Worm (Caenorhabditis elegans) whole organism, late embryonic: ENCODE measurements around the gene gakh-1.

Experiments used
- C08G9.2 ChIP-seq: sonication (generic microtip); optimal IDR thresholded peaks from 2 replicates; lab custom pipeline; 2016; ENCODE audit warnings: mild to moderate bottlenecking, missing genetic modification characterization, moderate library complexity, missing compliant biosample characterization
- C38D4.7 ChIP-seq: fragments of 200-800 bp; sonication (Bioruptor generic); optimal IDR thresholded peaks from 2 replicates; lab custom pipeline; 2018; ENCODE audit warnings: mild to moderate bottlenecking, missing genetic modification characterization, moderate library complexity, missing compliant biosample characterization
- F13H6.1 ChIP-seq: sonication (generic microtip); optimal IDR thresholded peaks from 2 replicates; lab custom pipeline; 2016; ENCODE audit warnings: missing genetic modification characterization, missing compliant biosample characterization
- K02D7.2 ChIP-seq: sonication (generic microtip); optimal IDR thresholded peaks from 2 replicates; lab custom pipeline; 2017; ENCODE audit warnings: mild to moderate bottlenecking, missing genetic modification characterization, missing compliant biosample characterization
- K09A11.1 ChIP-seq: sonication (generic microtip); optimal IDR thresholded peaks from 2 replicates; lab custom pipeline; 2017; ENCODE audit warnings: antibody characterized with exemption, mild to moderate bottlenecking, missing genetic modification characterization, missing compliant biosample characterization; ENCODE audit not compliant: insufficient read depth
- ahr-1 ChIP-seq: sonication (generic microtip); optimal IDR thresholded peaks from 2 replicates; lab custom pipeline; 2016; ENCODE audit warnings: missing genetic modification characterization, missing compliant biosample characterization
- ama-1 ChIP-seq: fragments of 150-350 bp; optimal IDR thresholded peaks from 2 replicates; lab custom pipeline; 2014
- ceh-18 ChIP-seq: sonication (generic microtip); optimal IDR thresholded peaks from 2 replicates; lab custom pipeline; 2016; ENCODE audit warnings: missing genetic modification characterization, missing compliant biosample characterization
- ceh-19 ChIP-seq: fragments of 200-800 bp; sonication (Bioruptor generic); optimal IDR thresholded peaks from 2 replicates; lab custom pipeline; 2018; ENCODE audit warnings: mild to moderate bottlenecking, missing genetic modification characterization, missing compliant biosample characterization
- ceh-2 ChIP-seq: sonication (generic microtip); optimal IDR thresholded peaks from 2 replicates; lab custom pipeline; 2016; ENCODE audit warnings: missing genotype, missing genetic modification characterization, missing compliant biosample characterization
- ceh-22 ChIP-seq: sonication (generic microtip); optimal IDR thresholded peaks from 2 replicates; lab custom pipeline; 2017; ENCODE audit warnings: missing biosample characterization, missing genetic modification characterization
- ceh-30 ChIP-seq: fragments of 150-350 bp; optimal IDR thresholded peaks from 2 replicates; lab custom pipeline; 2014; ENCODE audit warnings: missing biosample characterization, missing genetic modification characterization
- ceh-31 ChIP-seq: sonication (generic microtip); optimal IDR thresholded peaks from 2 replicates; lab custom pipeline; 2016; ENCODE audit warnings: missing genetic modification characterization, missing compliant biosample characterization
- ceh-34 ChIP-seq: sonication (generic microtip); optimal IDR thresholded peaks from 2 replicates; lab custom pipeline; 2016; ENCODE audit warnings: mild to moderate bottlenecking, missing genetic modification characterization, missing compliant biosample characterization
- ceh-48 ChIP-seq: sonication (generic microtip); optimal IDR thresholded peaks from 2 replicates; lab custom pipeline; 2016; ENCODE audit warnings: missing genetic modification characterization, inconsistent platforms, missing compliant biosample characterization
- ceh-6 ChIP-seq: fragments of 200-800 bp; sonication (Bioruptor generic); optimal IDR thresholded peaks from 2 replicates; lab custom pipeline; 2018; ENCODE audit warnings: mild to moderate bottlenecking, missing genetic modification characterization, missing compliant biosample characterization
- che-1 ChIP-seq: sonication (generic microtip); optimal IDR thresholded peaks from 2 replicates; lab custom pipeline; 2016; ENCODE audit warnings: mild to moderate bottlenecking, missing genetic modification characterization, missing compliant biosample characterization
- dmd-4 ChIP-seq: sonication (generic microtip); optimal IDR thresholded peaks from 2 replicates; lab custom pipeline; 2016; ENCODE audit warnings: borderline replicate concordance, missing genetic modification characterization, missing compliant biosample characterization
- dve-1 ChIP-seq: sonication (generic microtip); optimal IDR thresholded peaks from 2 replicates; lab custom pipeline; 2017; ENCODE audit warnings: antibody characterized with exemption, mild to moderate bottlenecking, missing genetic modification characterization, missing compliant biosample characterization
- elt-4 ChIP-seq: sonication (generic microtip); optimal IDR thresholded peaks from 2 replicates; lab custom pipeline; 2016; ENCODE audit warnings: missing genetic modification characterization, missing compliant biosample characterization
- ets-4 ChIP-seq: sonication (generic microtip); optimal IDR thresholded peaks from 2 replicates; lab custom pipeline; 2016; ENCODE audit warnings: missing genetic modification characterization, missing compliant biosample characterization
- eyg-1 ChIP-seq: sonication (generic microtip); optimal IDR thresholded peaks from 2 replicates; lab custom pipeline; 2016; ENCODE audit warnings: missing genotype, missing genetic modification characterization, missing compliant biosample characterization
- fkh-10 ChIP-seq: fragments of 150-350 bp; optimal IDR thresholded peaks from 2 replicates; lab custom pipeline; 2014; ENCODE audit warnings: missing biosample characterization, missing genetic modification reagents, missing genetic modification characterization
- fkh-6 ChIP-seq: sonication (generic microtip); optimal IDR thresholded peaks from 2 replicates; lab custom pipeline; 2016; ENCODE audit warnings: missing genetic modification characterization, missing compliant biosample characterization
- hlh-13 ChIP-seq: fragments of 200-800 bp; sonication (Bioruptor generic); optimal IDR thresholded peaks from 2 replicates; lab custom pipeline; 2018; ENCODE audit warnings: mild to moderate bottlenecking, missing genetic modification characterization, missing compliant biosample characterization
- hlh-6 ChIP-seq: sonication (generic microtip); optimal IDR thresholded peaks from 2 replicates; lab custom pipeline; 2016; ENCODE audit warnings: missing genotype, missing genetic modification characterization, missing compliant biosample characterization
- lim-6 ChIP-seq: sonication (generic microtip); optimal IDR thresholded peaks from 2 replicates; lab custom pipeline; 2016; ENCODE audit warnings: missing genetic modification characterization, missing compliant biosample characterization
- lin-11 ChIP-seq: fragments of 200-800 bp; sonication (Bioruptor generic); optimal IDR thresholded peaks from 2 replicates; lab custom pipeline; 2018; ENCODE audit warnings: mild to moderate bottlenecking, missing genetic modification characterization, missing compliant biosample characterization
- madf-2 ChIP-seq: sonication (generic microtip); optimal IDR thresholded peaks from 2 replicates; lab custom pipeline; 2017; ENCODE audit warnings: missing genetic modification characterization, missing compliant biosample characterization
- mec-3 ChIP-seq: sonication (generic microtip); optimal IDR thresholded peaks from 2 replicates; lab custom pipeline; 2016; ENCODE audit warnings: borderline replicate concordance, missing genetic modification characterization, missing compliant biosample characterization
- nfya-1 ChIP-seq: sonication (generic microtip); optimal IDR thresholded peaks from 2 replicates; lab custom pipeline; 2017; ENCODE audit warnings: missing genetic modification characterization, mild to moderate bottlenecking, missing compliant biosample characterization, antibody characterized with exemption, moderate library complexity
- nhr-11 ChIP-seq: fragments of 150-350 bp; optimal IDR thresholded peaks from 2 replicates; lab custom pipeline; 2014; ENCODE audit warnings: missing biosample characterization, missing genetic modification characterization
- npax-4 ChIP-seq: sonication (generic microtip); optimal IDR thresholded peaks from 2 replicates; lab custom pipeline; 2016; ENCODE audit warnings: missing genetic modification characterization, missing compliant biosample characterization
- odd-2 ChIP-seq: sonication (generic microtip); optimal IDR thresholded peaks from 2 replicates; lab custom pipeline; 2017; ENCODE audit warnings: antibody characterized with exemption, mild to moderate bottlenecking, missing genetic modification characterization, missing compliant biosample characterization
- pag-3 ChIP-seq: sonication (generic microtip); optimal IDR thresholded peaks from 2 replicates; lab custom pipeline; 2016; ENCODE audit warnings: missing compliant biosample characterization, missing genetic modification characterization, borderline replicate concordance
- pha-2 ChIP-seq: sonication (generic microtip); optimal IDR thresholded peaks from 2 replicates; lab custom pipeline; 2017; ENCODE audit warnings: mild to moderate bottlenecking, missing genetic modification characterization, missing compliant biosample characterization
- pha-4 ChIP-seq: fragments of 150-350 bp; optimal IDR thresholded peaks from 2 replicates; lab custom pipeline; 2018; ENCODE audit warnings: missing biosample characterization, missing genetic modification reagents, missing genetic modification characterization
- pqm-1 ChIP-seq: sonication (generic microtip); optimal IDR thresholded peaks from 2 replicates; lab custom pipeline; 2016; ENCODE audit warnings: missing genetic modification characterization, missing compliant biosample characterization
- pros-1 ChIP-seq: fragments of 150-350 bp; optimal IDR thresholded peaks from 2 replicates; lab custom pipeline; 2014; ENCODE audit warnings: missing biosample characterization, missing genetic modification reagents, missing genetic modification characterization
- sdc-2 ChIP-seq: sonication (generic microtip); optimal IDR thresholded peaks from 2 replicates; lab custom pipeline; 2016; ENCODE audit warnings: missing genotype, missing genetic modification characterization, missing compliant biosample characterization
- sox-4 ChIP-seq: sonication (generic microtip); optimal IDR thresholded peaks from 2 replicates; lab custom pipeline; 2017; ENCODE audit warnings: mild to moderate bottlenecking, missing genetic modification characterization, inconsistent platforms, missing compliant biosample characterization
- syd-9 ChIP-seq: sonication (generic microtip); optimal IDR thresholded peaks from 2 replicates; lab custom pipeline; 2016; ENCODE audit warnings: mild to moderate bottlenecking, missing genetic modification characterization, moderate library complexity, missing compliant biosample characterization
- tbx-2 ChIP-seq: sonication (generic microtip); optimal IDR thresholded peaks from 2 replicates; lab custom pipeline; 2016; ENCODE audit warnings: missing genetic modification characterization, missing compliant biosample characterization
- tbx-7 ChIP-seq: sonication (generic microtip); optimal IDR thresholded peaks from 2 replicates; lab custom pipeline; 2016; ENCODE audit warnings: missing genotype, missing genetic modification characterization, missing compliant biosample characterization
- ttx-3 ChIP-seq: sonication (generic microtip); optimal IDR thresholded peaks from 2 replicates; lab custom pipeline; 2016; ENCODE audit warnings: missing genetic modification reagents, missing genetic modification characterization, missing compliant biosample characterization
- unc-3 ChIP-seq, 2 experiments: fragments of 200-800 bp in 1 of 2; sonication (Bioruptor generic) in 1 of 2; sonication (generic microtip) in 1 of 2; conservative IDR thresholded peaks in 1 of 2; optimal IDR thresholded peaks in 1 of 2; 2 replicates each; pipeline versions ENCODE4 v1.3.6 to Lab custom; 2016 to 2022; ENCODE audit warnings: missing compliant biosample characterization in 2 of 2, missing genetic modification characterization in 2 of 2, missing genetic modification reagents in 1 of 2
- unc-42 ChIP-seq: sonication (generic microtip); optimal IDR thresholded peaks from 2 replicates; lab custom pipeline; 2016; ENCODE audit warnings: missing genotype, missing genetic modification characterization, missing compliant biosample characterization
- unc-86 ChIP-seq: sonication (generic microtip); optimal IDR thresholded peaks from 2 replicates; lab custom pipeline; 2016; ENCODE audit warnings: missing genetic modification characterization, missing compliant biosample characterization
- zip-5 ChIP-seq: sonication (generic microtip); optimal IDR thresholded peaks from 2 replicates; lab custom pipeline; 2016; ENCODE audit warnings: missing genetic modification characterization, missing compliant biosample characterization

gakh-1 gene

DNA sequence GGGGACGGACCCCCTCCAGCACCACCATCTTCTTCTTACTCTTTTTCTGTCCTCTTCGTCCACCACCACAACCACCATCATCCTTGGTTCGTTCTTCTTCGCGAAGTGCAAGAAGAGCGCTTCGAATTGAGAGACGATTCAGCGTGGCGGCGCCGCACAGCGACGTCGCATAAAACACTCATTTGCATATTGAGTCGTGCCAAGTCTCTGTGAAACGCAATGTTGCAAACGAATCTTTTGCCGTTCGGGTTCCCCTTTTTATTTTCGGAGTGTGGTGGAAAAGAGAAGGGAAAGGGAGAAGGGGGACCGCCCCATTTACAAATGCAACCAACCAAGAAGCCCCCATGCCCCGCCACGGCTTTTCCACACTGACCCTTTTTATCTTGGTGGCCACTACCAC lies 34.0 kb downstream of the gakh-1 start (continued):
- TF ChIP-seq ceh-18 (tag; lab: Kevin White, UChicago) (peak; percentile 4), ceh-6 (GFP tag; lab: Kevin White, UChicago) (peak; percentile 34), sox-4 (peak; percentile 42)
- TF ChIP-seq, all 69 proteins: peak for 18

DNA sequence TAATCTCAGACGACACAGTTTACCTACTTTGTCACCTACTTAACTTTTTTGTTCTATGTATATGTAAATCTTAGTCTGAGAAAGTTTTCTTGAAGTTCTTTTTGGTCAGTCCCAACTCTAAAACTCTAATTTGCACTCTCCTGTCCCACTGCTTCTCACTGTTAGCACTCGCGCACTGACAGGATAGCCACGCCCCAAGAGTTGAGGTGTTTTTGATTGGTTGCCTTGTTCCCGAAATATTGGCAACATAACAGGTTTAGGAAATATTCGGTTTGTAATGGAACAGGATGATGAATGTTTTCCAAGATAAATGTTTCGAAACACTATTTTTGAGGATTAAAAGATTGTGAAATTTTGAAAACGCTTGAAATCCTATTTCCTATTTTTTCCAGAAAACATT lies 34.8 kb downstream of the gakh-1 start:
- TF ChIP-seq C38D4.7 = no peak
- peak; percentile 46 for TF ChIP-seq nfya-1 (tag; lab: Kevin White, UChicago)

DNA sequence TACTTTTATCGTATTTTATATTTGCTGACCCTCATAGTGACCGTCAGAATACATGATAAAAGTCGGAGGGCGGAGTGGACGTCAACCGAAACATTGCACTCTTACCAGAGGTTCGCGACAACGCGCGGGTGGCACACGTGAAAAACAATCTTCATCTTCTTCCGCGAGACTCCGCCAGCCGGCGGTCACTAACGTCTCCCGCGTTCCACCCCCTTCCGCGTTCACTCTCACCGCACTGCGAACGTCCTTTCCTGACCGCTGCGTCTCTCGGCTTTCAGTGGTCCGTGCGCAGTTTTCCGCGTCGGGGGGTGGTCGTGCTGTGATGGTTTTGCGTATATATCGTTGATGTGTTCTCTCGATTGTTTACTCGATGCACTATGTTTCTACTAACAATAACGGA lies 35.9 kb downstream of the gakh-1 start:
- TF ChIP-seq zip-5 (tag; lab: Kevin White, UChicago) (no peak), F13H6.1 (tag; lab: Kevin White, UChicago) (no peak), nhr-11 (tag; lab: Kevin White, UChicago) (no peak), unc-42 (tag; lab: Kevin White, UChicago) (no peak), ttx-3 (tag; lab: Kevin White, UChicago) (no peak), hlh-6 (no peak), ceh-34 (tag; lab: Kevin White, UChicago) (peak; percentile 86), nfya-1 (tag; lab: Kevin White, UChicago) (peak; percentile 60), madf-2 (tag; lab: Kevin White, UChicago) (no peak), odd-2 (no peak), C08G9.2 (no peak), ets-4 (tag; lab: Kevin White, UChicago) (no peak), tbx-2 (tag; lab: Kevin White, UChicago) (peak; percentile 61), mec-3 (tag; lab: Kevin White, UChicago) (no peak), dmd-4 (tag; lab: Kevin White, UChicago) (peak; percentile 5), fkh-10 (GFP tag; lab: Kevin White, UChicago) (no peak), unc-3 (GFP tag; conservative IDR thresholded peaks at IDR 0.05; lab: Robert Waterston, UW) (no peak), unc-3 (tag; optimal IDR thresholded peaks at IDR 0.05; lab: Kevin White, UChicago) (no peak), ceh-6 (GFP tag; lab: Kevin White, UChicago) (peak; percentile 22), ceh-2 (tag; lab: Kevin White, UChicago) (peak; percentile 42), npax-4 (tag; lab: Kevin White, UChicago) (no peak), dve-1 (tag; lab: Kevin White, UChicago) (no peak), che-1 (no peak), elt-4 (tag; lab: Kevin White, UChicago) (no peak), ama-1 (no peak), pqm-1 (tag; lab: Kevin White, UChicago) (no peak), ceh-22 (tag; lab: Kevin White, UChicago) (no peak), syd-9 (tag; lab: Kevin White, UChicago) (peak; percentile 76), eyg-1 (peak; percentile 31), tbx-7 (tag; lab: Kevin White, UChicago) (no peak), ceh-19 (GFP tag; lab: Kevin White, UChicago) (peak; percentile 59), ceh-18 (tag; lab: Kevin White, UChicago) (no peak), pha-2 (tag; lab: Kevin White, UChicago) (no peak), lin-11 (tag; lab: Kevin White, UChicago) (no peak), fkh-6 (tag; lab: Kevin White, UChicago) (no peak), pag-3 (tag; lab: Kevin White, UChicago) (no peak), K09A11.1 (tag; lab: Kevin White, UChicago) (no peak), sdc-2 (tag; lab: Kevin White, UChicago) (peak; percentile 64), pha-4 (tag; lab: Kevin White, UChicago) (no peak), ceh-48 (tag; lab: Kevin White, UChicago) (no peak), ahr-1 (tag; lab: Kevin White, UChicago) (no peak), ceh-30 (no peak), unc-86 (tag; lab: Kevin White, UChicago) (peak; percentile 49), ceh-31 (tag; lab: Kevin White, UChicago) (peak; percentile 51), hlh-13 (GFP tag; lab: Kevin White, UChicago) (no peak), lim-6 (tag; lab: Kevin White, UChicago) (no peak), K02D7.2 (tag; lab: Kevin White, UChicago) (no peak), pros-1 (tag; lab: Kevin White, UChicago) (peak; percentile 78)
